Worm (Caenorhabditis elegans): ENCODE data around the gene cest-32.
A peak's percentile ranks its signal among the peaks of the same experiment; 100 is the strongest.

Gene cest-32

ce11 chrV:5262999-5263398, 29.3 kb upstream of the cest-32 start, which contains the start of gene cest-30:
Gene cest-30, minus strand, starts transcription at chrV:5263099.
- TF ChIP-seq arid-1 (GFP tag; conservative IDR thresholded peaks at IDR 0.05) (no peak), hlh-30 (tag; optimal IDR thresholded peaks at IDR 0.05; ENCODE audit: insufficient read depth) (no peak), unc-62 (GFP tag; optimal IDR thresholded peaks at IDR 0.05 in 1 of 2) (no peak), unc-62 (tag; optimal IDR thresholded peaks at IDR 0.05) (no peak), hlh-11 (tag; optimal IDR thresholded peaks at IDR 0.05) (no peak), nhr-41 (GFP tag; IDR thresholded peaks at IDR 0.05) (no peak)

- TF ChIP-seq R02D3.7 (tag; optimal IDR thresholded peaks at IDR 0.05) (no peak), unc-62 (GFP tag; optimal IDR thresholded peaks at IDR 0.05 in 1 of 2) (no peak), unc-62 (tag; optimal IDR thresholded peaks at IDR 0.05) (no peak), fkh-10 (GFP tag; optimal IDR thresholded peaks at IDR 0.05) (no peak), duxl-1 (tag; optimal IDR thresholded peaks at IDR 0.05; ENCODE audit: poor library complexity) (no peak), Y5F2A.4 (GFP tag; optimal IDR thresholded peaks at IDR 0.05) (no peak), zag-1 (tag; optimal IDR thresholded peaks at IDR 0.05) (no peak), mes-2 (tag; optimal IDR thresholded peaks at IDR 0.05; ENCODE audit: poor library complexity, severe bottlenecking) (no peak), nhr-41 (GFP tag; IDR thresholded peaks at IDR 0.05) (no peak), ceh-44 (GFP tag; IDR thresholded peaks at IDR 0.05) (no peak), T26A8.4 (GFP tag; IDR thresholded peaks at IDR 0.05) (no peak), aly-2 (tag; optimal IDR thresholded peaks at IDR 0.05) (no peak), spr-1 (tag; optimal IDR thresholded peaks at IDR 0.05) (no peak), egl-27 (tag; optimal IDR thresholded peaks at IDR 0.05) (no peak)
Measured at ce11 chrV:5259448-5259847, 25.8 kb upstream of the cest-32 start, which contains the start of gene srt-70. Gene srt-70, minus strand, starts transcription at chrV:5259548.

ce11 chrV:5257358-5257757, 23.7 kb upstream of the cest-32 start, which contains the start of gene srt-67:
Gene srt-67, minus strand, starts transcription at chrV:5257458.
- no peak for TF ChIP-seq duxl-1 (tag; optimal IDR thresholded peaks at IDR 0.05; ENCODE audit: poor library complexity)
- TF ChIP-seq aha-1 (tag), result no peak
- TF ChIP-seq arid-1 (GFP tag; conservative IDR thresholded peaks at IDR 0.05), result no peak
- no peak for TF ChIP-seq hmg-1.1 (GFP tag; IDR thresholded peaks at IDR 0.05)
- no peak for TF ChIP-seq unc-62 (GFP tag; optimal IDR thresholded peaks at IDR 0.05 in 1 of 2)
- TF ChIP-seq unc-62 (tag; optimal IDR thresholded peaks at IDR 0.05), result no peak
- no peak for TF ChIP-seq mes-2 (tag; optimal IDR thresholded peaks at IDR 0.05; ENCODE audit: poor library complexity, severe bottlenecking)
- TF ChIP-seq T26A8.4 (GFP tag; IDR thresholded peaks at IDR 0.05), result no peak
- TF ChIP-seq nhr-76 (tag; optimal IDR thresholded peaks at IDR 0.05), result no peak

ce11 chrV:5252016-5252415, 18.3 kb upstream of the cest-32 start, which contains the start of gene srt-68:
Gene srt-68, minus strand, starts transcription at chrV:5252116.
- no peak for TF ChIP-seq ama-1 (optimal IDR thresholded peaks at IDR 0.05)
- TF ChIP-seq lir-3 (tag; optimal IDR thresholded peaks at IDR 0.05), result no peak
- no peak for TF ChIP-seq dmd-8 (GFP tag; IDR thresholded peaks at IDR 0.05)
- no peak for TF ChIP-seq arid-1 (GFP tag; conservative IDR thresholded peaks at IDR 0.05)
- TF ChIP-seq cey-2 (tag; optimal IDR thresholded peaks at IDR 0.05; ENCODE audit: borderline replicate concordance, insufficient read depth), result no peak
- TF ChIP-seq zip-11 (GFP tag; IDR thresholded peaks at IDR 0.05), result no peak
- no peak for TF ChIP-seq ZK337.2 (GFP tag; IDR thresholded peaks at IDR 0.05)
- TF ChIP-seq zfp-3 (GFP tag; conservative IDR thresholded peaks at IDR 0.05), result no peak
- TF ChIP-seq ceh-28 (tag; optimal IDR thresholded peaks at IDR 0.05), result no peak
- TF ChIP-seq lin-13 (GFP tag; optimal IDR thresholded peaks at IDR 0.05), result no peak

ce11 chrV:5243036-5243435, 9.3 kb upstream of the cest-32 start, which contains the start of gene cest-35.1:
Gene cest-35.1, minus strand, starts transcription at chrV:5243136.
- TF ChIP-seq nhr-28 (tag; optimal IDR thresholded peaks at IDR 0.05) (peak; percentile 25), daf-16 (GFP tag; optimal IDR thresholded peaks at IDR 0.05) (no peak), daf-16 (tag; optimal IDR thresholded peaks at IDR 0.05) (peak; percentile 29), zfp-2 (tag; optimal IDR thresholded peaks at IDR 0.05) (no peak)
